Fruit fly (Drosophila melanogaster): ENCODE data around the gene Unc-115a.

dm6 chr3R:9705008-9705628 is at the start of gene Unc-115a:
- TF ChIP-seq Dll (optimal IDR thresholded peaks at IDR 0.05) (no peak), EcR (GFP tag; optimal IDR thresholded peaks at IDR 0.05) (no peak), CG8478 (optimal IDR thresholded peaks at IDR 0.05) (no peak), pan (optimal IDR thresholded peaks at IDR 0.05) (no peak), psq (optimal IDR thresholded peaks at IDR 0.05) (no peak), usp (GFP tag; optimal IDR thresholded peaks at IDR 0.05) (no peak)
